Fruit fly (Drosophila melanogaster) whole organism, embryonic: Measurements from ENCODE around the gene Cortactin.

Experiments
- Bgb ChIP-seq: fragments of 200-800 bp; sonication (Bioruptor generic); IDR thresholded peaks from 2 replicates; pipeline ENCODE4 v1.3.6; 2022; ENCODE audit warnings: missing biosample characterization, missing genetic modification characterization; ENCODE audit not compliant: partially characterized antibody
- C15 ChIP-seq: fragments of 200-800 bp; sonication (Bioruptor generic); IDR thresholded peaks from 3 replicates; pipeline ENCODE4 v1.3.6; 2022; ENCODE audit warnings: missing biosample characterization, missing genetic modification characterization
- CG10959 ChIP-seq: fragments of 200-800 bp; sonication (Bioruptor generic); IDR thresholded peaks from 2 replicates; pipeline ENCODE4 v1.3.6; 2022; ENCODE audit warnings: missing biosample characterization, missing genetic modification characterization
- CG11247 ChIP-seq: fragments of 200-800 bp; sonication (Bioruptor generic); IDR thresholded peaks from 2 replicates; pipeline ENCODE4 v1.3.6; 2022; ENCODE audit warnings: missing biosample characterization, missing genetic modification characterization
- CG11456 ChIP-seq: fragments of 200-800 bp; sonication (Bioruptor generic); IDR thresholded peaks from 3 replicates; pipeline ENCODE4 v1.3.6; 2022; ENCODE audit warnings: missing biosample characterization, missing genetic modification characterization
- CG12155 ChIP-seq: fragments of 200-800 bp; sonication (Bioruptor generic); optimal IDR thresholded peaks from 3 replicates; lab custom pipeline; 2016; ENCODE audit warnings: missing biosample characterization, missing genetic modification characterization
- CG12299 ChIP-seq: fragments of 200-800 bp; sonication (Bioruptor generic); optimal IDR thresholded peaks from 2 replicates; lab custom pipeline; 2018; ENCODE audit warnings: missing biosample characterization, mild to moderate bottlenecking, missing genetic modification characterization
- CG1233 ChIP-seq: fragments of 200-800 bp; sonication (Bioruptor generic); optimal IDR thresholded peaks from 4 replicates; lab custom pipeline; 2018; ENCODE audit warnings: missing biosample characterization, mild to moderate bottlenecking, missing genetic modification characterization
- CG12769 ChIP-seq: fragments of 200-800 bp; sonication (Bioruptor generic); optimal IDR thresholded peaks from 2 replicates; lab custom pipeline; 2019; ENCODE audit warnings: missing biosample characterization, mild to moderate bottlenecking, missing genetic modification characterization, moderate library complexity
- CG13424 ChIP-seq: fragments of 200-800 bp; sonication (Bioruptor generic); optimal IDR thresholded peaks from 2 replicates; lab custom pipeline; 2019; ENCODE audit warnings: missing biosample characterization, mild to moderate bottlenecking, missing genetic modification characterization, moderate library complexity
- CG14710 ChIP-seq: fragments of 200-800 bp; sonication (Bioruptor generic); optimal IDR thresholded peaks from 3 replicates; lab custom pipeline; 2019; ENCODE audit warnings: missing biosample characterization, mild to moderate bottlenecking, missing genetic modification characterization, moderate library complexity
- CG14965 ChIP-seq: fragments of 200-800 bp; sonication (Bioruptor generic); optimal IDR thresholded peaks from 2 replicates; lab custom pipeline; 2016; ENCODE audit warnings: missing biosample characterization, missing genetic modification characterization, borderline replicate concordance
- CG15269 ChIP-seq: fragments of 200-800 bp; sonication (Bioruptor generic); optimal IDR thresholded peaks from 2 replicates; lab custom pipeline; 2018; ENCODE audit warnings: missing biosample characterization, mild to moderate bottlenecking, missing genetic modification characterization, moderate library complexity
- CG17802 ChIP-seq: fragments of 200-800 bp; sonication (Bioruptor generic); optimal IDR thresholded peaks from 2 replicates; lab custom pipeline; 2018; ENCODE audit warnings: missing biosample characterization, mild to moderate bottlenecking, missing genetic modification characterization, moderate library complexity
- CG18011 ChIP-seq: fragments of 200-800 bp; sonication (Bioruptor generic); optimal IDR thresholded peaks from 2 replicates; lab custom pipeline; 2017; ENCODE audit warnings: missing biosample characterization, missing genetic modification characterization, mild to moderate bottlenecking, moderate library complexity, missing genotype
- CG32532 ChIP-seq: fragments of 200-800 bp; sonication (Bioruptor generic); IDR thresholded peaks from 2 replicates; pipeline ENCODE4 v1.3.6; 2022; ENCODE audit warnings: missing biosample characterization, missing genetic modification characterization
- CG32772 ChIP-seq: fragments of 200-800 bp; sonication (Bioruptor generic); IDR thresholded peaks from 2 replicates; pipeline ENCODE4 v1.3.6; 2022; ENCODE audit warnings: missing biosample characterization, missing genetic modification characterization
- CG3281 ChIP-seq: fragments of 200-800 bp; sonication (Bioruptor generic); optimal IDR thresholded peaks from 3 replicates; lab custom pipeline; 2017; ENCODE audit warnings: missing biosample characterization, mild to moderate bottlenecking, missing genetic modification characterization
- CG3838 ChIP-seq: fragments of 200-800 bp; sonication (Bioruptor generic); optimal IDR thresholded peaks from 3 replicates; lab custom pipeline; 2016; ENCODE audit warnings: missing biosample characterization, missing genetic modification characterization
- CG43689 ChIP-seq: fragments of 200-800 bp; sonication (Bioruptor generic); IDR thresholded peaks from 2 replicates; pipeline ENCODE4 v1.3.6; 2022; ENCODE audit warnings: missing biosample characterization, missing genetic modification characterization
- CG7987 ChIP-seq: fragments of 200-800 bp; sonication (Bioruptor generic); optimal IDR thresholded peaks from 2 replicates; lab custom pipeline; 2018; ENCODE audit warnings: missing biosample characterization, mild to moderate bottlenecking, missing genetic modification characterization, moderate library complexity
- CG8281 ChIP-seq: fragments of 200-800 bp; sonication (Bioruptor generic); optimal IDR thresholded peaks from 2 replicates; lab custom pipeline; 2018; ENCODE audit warnings: missing biosample characterization, mild to moderate bottlenecking, missing genetic modification characterization, moderate library complexity
- CG8924 ChIP-seq: fragments of 200-800 bp; optimal IDR thresholded peaks from 3 replicates; lab custom pipeline; 2019; ENCODE audit warnings: missing biosample characterization, mild to moderate bottlenecking, missing genetic modification characterization, moderate library complexity
- CTCF ChIP-seq: fragments of 200-800 bp; sonication (Bioruptor generic); optimal IDR thresholded peaks from 2 replicates; lab custom pipeline; 2017; ENCODE audit warnings: missing biosample characterization, mild to moderate bottlenecking, missing genetic modification characterization, moderate library complexity
- Chrac-16 ChIP-seq: fragments of 200-800 bp; sonication (Bioruptor generic); optimal IDR thresholded peaks from 3 replicates; lab custom pipeline; 2016; ENCODE audit warnings: missing biosample characterization, missing genetic modification characterization
- Dad ChIP-seq: fragments of 200-800 bp; sonication (Bioruptor generic); optimal IDR thresholded peaks from 3 replicates; lab custom pipeline; 2016; ENCODE audit warnings: missing biosample characterization, missing genetic modification characterization
- Dek ChIP-seq: fragments of 200-800 bp; sonication (Bioruptor generic); optimal IDR thresholded peaks from 3 replicates; lab custom pipeline; 2019; ENCODE audit warnings: missing biosample characterization, mild to moderate bottlenecking, missing genetic modification characterization, moderate library complexity
- Dip3 ChIP-seq: fragments of 200-800 bp; sonication (Bioruptor generic); optimal IDR thresholded peaks from 3 replicates; lab custom pipeline; 2016; ENCODE audit warnings: missing biosample characterization, missing genetic modification characterization
- Ets65A ChIP-seq: fragments of 200-800 bp; sonication (Bioruptor generic); peaks from one replicate; lab custom pipeline; 2016; ENCODE audit warnings: missing biosample characterization, missing genetic modification characterization
- Ets97D ChIP-seq: fragments of 200-800 bp; sonication (Bioruptor generic); optimal IDR thresholded peaks from 3 replicates; lab custom pipeline; 2016; ENCODE audit warnings: missing biosample characterization, missing genetic modification characterization
- Fer3 ChIP-seq: fragments of 200-800 bp; sonication (Bioruptor generic); optimal IDR thresholded peaks from 2 replicates; lab custom pipeline; 2018; ENCODE audit warnings: missing biosample characterization, mild to moderate bottlenecking, missing genetic modification characterization, moderate library complexity
- Nf-YA ChIP-seq: fragments of 200-800 bp; sonication (Bioruptor generic); IDR thresholded peaks from 2 replicates; pipeline ENCODE4 v1.3.6; 2022; ENCODE audit warnings: missing biosample characterization, missing genetic modification characterization
- NfI ChIP-seq: fragments of 200-800 bp; sonication (Bioruptor generic); optimal IDR thresholded peaks from 3 replicates; lab custom pipeline; 2018; ENCODE audit warnings: missing biosample characterization, mild to moderate bottlenecking, missing genetic modification characterization, moderate library complexity
- Side ChIP-seq: fragments of 200-800 bp; sonication (Bioruptor generic); optimal IDR thresholded peaks from 2 replicates; lab custom pipeline; 2016; ENCODE audit warnings: missing biosample characterization, missing genetic modification characterization
- ac ChIP-seq: fragments of 200-800 bp; sonication (Bioruptor generic); optimal IDR thresholded peaks from 3 replicates; lab custom pipeline; 2017; ENCODE audit warnings: missing biosample characterization, mild to moderate bottlenecking, missing genetic modification characterization
- amos ChIP-seq: fragments of 200-800 bp; sonication (Bioruptor generic); IDR thresholded peaks from 2 replicates; pipeline ENCODE4 v1.3.6; 2022; ENCODE audit warnings: missing biosample characterization, missing genetic modification characterization; ENCODE audit not compliant: partially characterized antibody
- emc ChIP-seq: fragments of 200-800 bp; sonication (Bioruptor generic); optimal IDR thresholded peaks from 2 replicates; lab custom pipeline; 2016; ENCODE audit warnings: missing biosample characterization, missing genetic modification characterization
- eyg ChIP-seq: fragments of 200-800 bp; sonication (Bioruptor generic); optimal IDR thresholded peaks from 3 replicates; lab custom pipeline; 2016; ENCODE audit warnings: missing biosample characterization, missing genetic modification characterization
- gro ChIP-seq: fragments of 200-800 bp; sonication (Bioruptor generic); optimal IDR thresholded peaks from 2 replicates; lab custom pipeline; 2016; ENCODE audit warnings: missing biosample characterization, missing genetic modification characterization
- gt ChIP-seq: fragments of 200-800 bp; sonication (Bioruptor generic); IDR thresholded peaks from 2 replicates; pipeline ENCODE4 v1.3.6; 2022; ENCODE audit warnings: missing biosample characterization, missing genetic modification characterization
- hbn ChIP-seq: fragments of 200-800 bp; sonication (Bioruptor generic); IDR thresholded peaks from 2 replicates; pipeline ENCODE4 v1.3.6; 2022; ENCODE audit warnings: missing biosample characterization, missing genetic modification characterization; ENCODE audit not compliant: partially characterized antibody
- jigr1 ChIP-seq: fragments of 200-800 bp; sonication (Bioruptor generic); IDR thresholded peaks from 3 replicates; pipeline ENCODE4 v1.3.6; 2022; ENCODE audit warnings: missing biosample characterization, missing genetic modification characterization
- jumu ChIP-seq: fragments of 200-800 bp; sonication (Bioruptor generic); optimal IDR thresholded peaks from 3 replicates; lab custom pipeline; 2016; ENCODE audit warnings: missing biosample characterization, missing genetic modification characterization
- lmd ChIP-seq: fragments of 200-800 bp; sonication (Bioruptor generic); IDR thresholded peaks from 2 replicates; pipeline ENCODE4 v1.3.6; 2022; ENCODE audit warnings: missing biosample characterization, missing genetic modification characterization
- lola ChIP-seq, 3 experiments: fragments of >200 bp in 2 of 3; fragments of 200-800 bp in 1 of 3; sonication (Bioruptor generic) in 1 of 3; optimal IDR thresholded peaks; 2 replicates each; lab custom pipeline; 2017 to 2019; ENCODE audit warnings: missing biosample characterization in 3 of 3, missing genetic modification characterization in 3 of 3, mild to moderate bottlenecking in 1 of 3, moderate library complexity in 1 of 3
- otp ChIP-seq: fragments of 200-800 bp; sonication (Bioruptor generic); IDR thresholded peaks from 3 replicates; pipeline ENCODE4, ENCODE4 v1.3.6; 2022; ENCODE audit warnings: missing biosample characterization, missing genetic modification characterization
- schlank ChIP-seq: fragments of 200-800 bp; sonication (Bioruptor generic); optimal IDR thresholded peaks from 2 replicates; lab custom pipeline; 2018; ENCODE audit warnings: missing biosample characterization, mild to moderate bottlenecking, missing genetic modification characterization
- tna ChIP-seq: fragments of 200-800 bp; sonication (Bioruptor generic); IDR thresholded peaks from 2 replicates; pipeline ENCODE4 v1.3.6; 2022; ENCODE audit warnings: missing biosample characterization, missing genetic modification characterization; ENCODE audit not compliant: partially characterized antibody
- unc-4 ChIP-seq: fragments of 200-800 bp; sonication (Bioruptor generic); IDR thresholded peaks from 2 replicates; pipeline ENCODE4 v1.3.6; 2022; ENCODE audit warnings: missing biosample characterization, missing genetic modification characterization; ENCODE audit not compliant: partially characterized antibody
- zen2 ChIP-seq: fragments of 200-800 bp; sonication (Bioruptor generic); IDR thresholded peaks from 3 replicates; pipeline ENCODE4 v1.3.6; 2022; ENCODE audit warnings: missing biosample characterization, missing genetic modification characterization; ENCODE audit not compliant: partially characterized antibody

Gene Cortactin

dm6 chr3R:21017464-21018080 lies 46.7 kb downstream of the Cortactin start, which contains the start of gene Rlip (continued):
- no peak for TF ChIP-seq CG13424
- TF ChIP-seq CG1233 (GFP tag; lab: Kevin White, UChicago) = peak; percentile 35
- peak; percentile 41 for TF ChIP-seq eyg (GFP tag; lab: Kevin White, UChicago)
- TF ChIP-seq zen2 = peak; percentile 48
- TF ChIP-seq Ets97D (GFP tag; lab: Kevin White, UChicago) = peak; percentile 71
- no peak for TF ChIP-seq jigr1 (GFP tag; lab: Robert Waterston, UW)
- peak; percentile 46 for TF ChIP-seq NfI
- TF ChIP-seq amos (GFP tag; lab: Robert Waterston, UW) = peak; percentile 77
- peak; percentile 45 for TF ChIP-seq Dad
- no peak for TF ChIP-seq CG10959 (GFP tag; lab: Robert Waterston, UW)
- TF ChIP-seq CG11247 (GFP tag; lab: Robert Waterston, UW) = peak; percentile 75
- TF ChIP-seq CG3838 = peak; percentile 100
- peak; percentile 39 for TF ChIP-seq Chrac-16 (GFP tag; lab: Kevin White, UChicago)
- peak; percentile 65 for TF ChIP-seq CG7987
- TF ChIP-seq otp (GFP tag; lab: Robert Waterston, UW) = 0 out of 3 replicates have a peak, but pooled peaks have one; percentile 25
- no peak for TF ChIP-seq CG43689 (GFP tag; lab: Robert Waterston, UW)
- TF ChIP-seq ac = no peak
- peak; percentile 45; the same call in 1 of the 2 replicates for TF ChIP-seq tna (GFP tag; lab: Robert Waterston, UW)
- TF ChIP-seq gro (GFP tag; lab: Kevin White, UChicago) = peak; percentile 64
- TF ChIP-seq CG12155 (GFP tag; lab: Kevin White, UChicago) = peak; percentile 25
- TF ChIP-seq jumu (GFP tag; lab: Kevin White, UChicago) = peak; percentile 52
- TF ChIP-seq gt (GFP tag; lab: Robert Waterston, UW) = no peak
- TF ChIP-seq Fer3 = peak; percentile 37
- TF ChIP-seq CG12299 (tag; lab: Kevin White, UChicago) = no peak
- no peak for TF ChIP-seq lola (GFP tag; optimal IDR thresholded peaks at IDR 0.05; lab: Kevin White, UChicago)
- peak; percentile 19 for TF ChIP-seq CG3281 (GFP tag; lab: Kevin White, UChicago)
- TF ChIP-seq Nf-YA = no peak
- TF ChIP-seq Dip3 (GFP tag; lab: Kevin White, UChicago) = peak; percentile 58
- peak; percentile 47; the same call in 1 of the 2 replicates for TF ChIP-seq lmd (GFP tag; lab: Robert Waterston, UW)
- peak; percentile 9 for TF ChIP-seq CG15269 (tag; lab: Kevin White, UChicago)
- TF ChIP-seq emc = no peak
- TF ChIP-seq hbn (GFP tag; lab: Robert Waterston, UW) = peak; percentile 50
- peak; percentile 70 for TF ChIP-seq CG8924 (tag; lab: Kevin White, UChicago)
- no peak for TF ChIP-seq CG18011 (GFP tag; lab: Kevin White, UChicago)
- no peak for TF ChIP-seq C15 (GFP tag; lab: Robert Waterston, UW)
- TF ChIP-seq CG12769 (tag; lab: Kevin White, UChicago) = peak; percentile 5
- TF ChIP-seq Side (GFP tag; lab: Kevin White, UChicago) = peak; percentile 65
- peak; percentile 57 for TF ChIP-seq CG14710 (tag; lab: Kevin White, UChicago)
- TF ChIP-seq CG17802 (tag; lab: Kevin White, UChicago) = peak; percentile 43
- TF ChIP-seq unc-4 (GFP tag; lab: Robert Waterston, UW) = peak; percentile 49
- TF ChIP-seq Bgb (GFP tag; lab: Robert Waterston, UW) = peak; percentile 74
- peak; percentile 85 for TF ChIP-seq CG11456
- no peak for TF ChIP-seq CG8281 (tag; lab: Kevin White, UChicago)
- TF ChIP-seq schlank (tag; lab: Kevin White, UChicago) = no peak
- peak; percentile 97 for TF ChIP-seq CTCF (GFP tag; lab: Kevin White, UChicago)
- TF ChIP-seq Ets65A (GFP tag; lab: Kevin White, UChicago) = peak; percentile 98
- TF ChIP-seq Dek (tag; lab: Kevin White, UChicago) = peak; percentile 14
- no peak for TF ChIP-seq CG14965 (GFP tag; lab: Kevin White, UChicago)
- TF ChIP-seq CG32772 = no peak
- TF ChIP-seq CG32532 (GFP tag; lab: Robert Waterston, UW) = peak; percentile 62
